Worm (Caenorhabditis elegans) whole organism, L2 larva: Measurements from ENCODE around the gene ZK380.2.

ENCODE experiments used
- C34F6.9 ChIP-seq: fragments of 150-350 bp; optimal IDR thresholded peaks from 2 replicates; lab custom pipeline; 2014; ENCODE audit warnings: missing biosample characterization, missing genetic modification characterization
- F13H6.1 ChIP-seq: sonication (generic microtip); optimal IDR thresholded peaks from 2 replicates; lab custom pipeline; 2016; ENCODE audit warnings: missing genetic modification characterization, missing compliant biosample characterization
- Y55F3AM.14 ChIP-seq: fragments of 200-800 bp; sonication (Bioruptor generic); optimal IDR thresholded peaks from 2 replicates; lab custom pipeline; 2018; ENCODE audit warnings: mild to moderate bottlenecking, missing genetic modification characterization, missing compliant biosample characterization
- ZK546.5 ChIP-seq: sonication (generic microtip); optimal IDR thresholded peaks from 2 replicates; lab custom pipeline; 2017; ENCODE audit warnings: missing biosample characterization, missing genetic modification characterization
- alr-1 ChIP-seq: fragments of 150-350 bp; optimal IDR thresholded peaks from 2 replicates; lab custom pipeline; 2014; ENCODE audit warnings: missing biosample characterization, missing genetic modification characterization
- aly-2 ChIP-seq: fragments of 150-350 bp; optimal IDR thresholded peaks from 2 replicates; lab custom pipeline; 2014; ENCODE audit warnings: missing biosample characterization, missing genetic modification characterization
- blmp-1 ChIP-seq: sonication (generic microtip); optimal IDR thresholded peaks from 2 replicates; lab custom pipeline; 2017; ENCODE audit warnings: missing genetic modification characterization, mild to moderate bottlenecking, missing compliant biosample characterization, antibody characterized with exemption, moderate library complexity; ENCODE audit not compliant: insufficient read depth
- ceh-16 ChIP-seq: fragments of 150-350 bp; optimal IDR thresholded peaks from 2 replicates; lab custom pipeline; 2014; ENCODE audit warnings: missing biosample characterization, missing genetic modification characterization
- ceh-82 ChIP-seq: fragments of 150-350 bp; optimal IDR thresholded peaks from 2 replicates; lab custom pipeline; 2014; ENCODE audit warnings: missing biosample characterization, missing genetic modification characterization
- crh-2 ChIP-seq: sonication (generic microtip); optimal IDR thresholded peaks from 2 replicates; lab custom pipeline; 2017; ENCODE audit warnings: missing biosample characterization, missing genetic modification characterization
- dmd-4 ChIP-seq: sonication (generic microtip); optimal IDR thresholded peaks from 2 replicates; lab custom pipeline; 2017; ENCODE audit warnings: missing biosample characterization, missing genetic modification characterization
- egl-27 ChIP-seq: sonication (generic microtip); optimal IDR thresholded peaks from 3 replicates; lab custom pipeline; 2017; ENCODE audit warnings: missing biosample characterization, missing genetic modification reagents, missing genetic modification characterization
- elt-1 ChIP-seq: fragments of 150-350 bp; optimal IDR thresholded peaks from 2 replicates; lab custom pipeline; 2014; ENCODE audit warnings: missing biosample characterization, missing genetic modification characterization
- elt-3 ChIP-seq: sonication (generic microtip); optimal IDR thresholded peaks from 2 replicates; lab custom pipeline; 2017; ENCODE audit warnings: missing biosample characterization, missing genetic modification characterization
- fos-1 ChIP-seq: fragments of 150-350 bp; optimal IDR thresholded peaks from 2 replicates; lab custom pipeline; 2014; ENCODE audit warnings: missing biosample characterization, missing genetic modification characterization
- gmeb-1 ChIP-seq: fragments of 150-350 bp; optimal IDR thresholded peaks from 2 replicates; lab custom pipeline; 2014; ENCODE audit warnings: missing biosample characterization, missing genetic modification characterization
- lin-11 ChIP-seq: fragments of 150-350 bp; sonication (generic microtip); optimal IDR thresholded peaks from 2 replicates; lab custom pipeline; 2014; ENCODE audit warnings: missing biosample characterization, missing genetic modification characterization, inconsistent platforms, mixed read lengths
- lin-13 ChIP-seq: fragments of 150-350 bp; optimal IDR thresholded peaks from 2 replicates; lab custom pipeline; 2014; ENCODE audit warnings: missing biosample characterization, missing genetic modification reagents, missing genetic modification characterization
- lin-39 ChIP-seq: fragments of 150-350 bp; optimal IDR thresholded peaks from 2 replicates; lab custom pipeline; 2014; ENCODE audit warnings: missing biosample characterization, missing genetic modification reagents, missing genetic modification characterization
- lsy-2 ChIP-seq, 2 experiments: fragments of 150-350 bp in 1 of 2; sonication (generic microtip) in 1 of 2; optimal IDR thresholded peaks; 2 replicates each; lab custom pipeline; 2014 to 2017; ENCODE audit warnings: missing biosample characterization in 2 of 2, missing genetic modification characterization in 2 of 2
- mab-5 ChIP-seq: fragments of 150-350 bp; optimal IDR thresholded peaks from 2 replicates; lab custom pipeline; 2014; ENCODE audit warnings: missing biosample characterization, missing genetic modification characterization
- mbf-1 ChIP-seq: sonication (generic microtip); optimal IDR thresholded peaks from 2 replicates; lab custom pipeline; 2017; ENCODE audit warnings: missing biosample characterization, missing genetic modification characterization
- mdl-1 ChIP-seq, 2 experiments: fragments of 150-350 bp in 1 of 2; sonication (generic microtip) in 1 of 2; optimal IDR thresholded peaks; 2 replicates each; lab custom pipeline; 2017; ENCODE audit warnings: missing biosample characterization in 2 of 2, missing genetic modification characterization in 2 of 2
- nhr-10 ChIP-seq: sonication (generic microtip); optimal IDR thresholded peaks from 2 replicates; lab custom pipeline; 2017; ENCODE audit warnings: missing biosample characterization, missing genetic modification characterization
- nhr-11 ChIP-seq: fragments of 150-350 bp; optimal IDR thresholded peaks from 2 replicates; lab custom pipeline; 2014; ENCODE audit warnings: missing biosample characterization, missing genetic modification characterization
- nhr-12 ChIP-seq: fragments of 150-350 bp; optimal IDR thresholded peaks from 2 replicates; lab custom pipeline; 2014; ENCODE audit warnings: missing biosample characterization, missing genetic modification characterization
- nhr-129 ChIP-seq: fragments of 150-350 bp; optimal IDR thresholded peaks from 2 replicates; lab custom pipeline; 2014; ENCODE audit warnings: missing biosample characterization, missing genetic modification characterization
- nhr-21 ChIP-seq: fragments of 150-350 bp; optimal IDR thresholded peaks from 2 replicates; lab custom pipeline; 2014; ENCODE audit warnings: missing biosample characterization, missing genetic modification characterization
- nhr-23 ChIP-seq: fragments of 150-350 bp; optimal IDR thresholded peaks from 2 replicates; lab custom pipeline; 2014; ENCODE audit warnings: missing biosample characterization, missing genetic modification reagents, missing genetic modification characterization
- nhr-237 ChIP-seq: fragments of 150-350 bp; optimal IDR thresholded peaks from 2 replicates; lab custom pipeline; 2014; ENCODE audit warnings: missing biosample characterization, missing genetic modification characterization
- nhr-25 ChIP-seq: fragments of 150-350 bp; sonication (generic microtip); optimal IDR thresholded peaks from 3 replicates; lab custom pipeline; 2014; ENCODE audit warnings: missing biosample characterization, missing genetic modification characterization
- nhr-6 ChIP-seq: fragments of 150-350 bp; optimal IDR thresholded peaks from 2 replicates; lab custom pipeline; 2014; ENCODE audit warnings: missing biosample characterization, missing genetic modification characterization
- nhr-77 ChIP-seq: fragments of 150-350 bp; optimal IDR thresholded peaks from 2 replicates; lab custom pipeline; 2014; ENCODE audit warnings: missing biosample characterization, missing genetic modification characterization
- peb-1 ChIP-seq: fragments of 150-350 bp; optimal IDR thresholded peaks from 2 replicates; lab custom pipeline; 2014; ENCODE audit warnings: missing biosample characterization, missing genetic modification characterization
- sem-4 ChIP-seq: fragments of 150-350 bp; optimal IDR thresholded peaks from 2 replicates; lab custom pipeline; 2014; ENCODE audit warnings: missing biosample characterization, missing genetic modification reagents, missing genetic modification characterization
- skn-1 ChIP-seq: sonication (generic microtip); optimal IDR thresholded peaks from 2 replicates; lab custom pipeline; 2017; ENCODE audit warnings: missing biosample characterization, missing genetic modification characterization
- sma-3 ChIP-seq: sonication (generic microtip); optimal IDR thresholded peaks from 2 replicates; lab custom pipeline; 2016; ENCODE audit warnings: missing genetic modification reagents, missing genetic modification characterization, missing compliant biosample characterization
- sma-9 ChIP-seq, 2 experiments: fragments of 150-350 bp in 1 of 2; sonication (generic microtip) in 1 of 2; optimal IDR thresholded peaks; 2 replicates each; lab custom pipeline; 2014 to 2016; ENCODE audit warnings: missing genetic modification characterization in 2 of 2, mild to moderate bottlenecking in 1 of 2, missing biosample characterization in 1 of 2, missing compliant biosample characterization in 1 of 2, missing genetic modification reagents in 1 of 2, moderate library complexity in 1 of 2
- snpc-4 ChIP-seq: fragments of 150-350 bp; optimal IDR thresholded peaks from 2 replicates; lab custom pipeline; 2014; ENCODE audit warnings: missing biosample characterization, missing genetic modification characterization
- unc-55 ChIP-seq: fragments of 150-350 bp; sonication (generic microtip); optimal IDR thresholded peaks from 3 replicates; lab custom pipeline; 2014; ENCODE audit warnings: missing biosample characterization, missing genetic modification reagents, missing genetic modification characterization
- unc-62 ChIP-seq: fragments of 150-350 bp; optimal IDR thresholded peaks from 2 replicates; lab custom pipeline; 2014; ENCODE audit warnings: missing biosample characterization, missing genetic modification reagents, missing genetic modification characterization
- zag-1 ChIP-seq: fragments of 150-350 bp; optimal IDR thresholded peaks from 2 replicates; lab custom pipeline; 2014; ENCODE audit warnings: missing biosample characterization, missing genetic modification characterization
- ztf-1 ChIP-seq: fragments of 200-800 bp; sonication (Bioruptor generic); conservative IDR thresholded peaks from 2 replicates; pipeline ENCODE4 v1.3.6; 2022; ENCODE audit warnings: missing genetic modification characterization, missing compliant biosample characterization
- ztf-4 ChIP-seq: fragments of 150-350 bp; optimal IDR thresholded peaks from 2 replicates; lab custom pipeline; 2014; ENCODE audit warnings: missing biosample characterization, missing genetic modification characterization

ZK380.2 gene

ce11 chrX:1620678-1621449 lies 10.4 kb upstream of the ZK380.2 start, which contains the start of gene H11E01.2:
TSS of gene H11E01.2 (plus strand) at chrX:1621057.
- TF ChIP-seq nhr-237 (tag; lab: Kevin White, UChicago), result no peak
- no peak for TF ChIP-seq nhr-21 (tag; lab: Kevin White, UChicago)
- TF ChIP-seq lin-11 (tag; lab: Kevin White, UChicago), result no peak
- no peak for TF ChIP-seq peb-1 (tag; lab: Kevin White, UChicago)
- TF ChIP-seq lsy-2 (tag; optimal IDR thresholded peaks at IDR 0.05; lab: Kevin White, UChicago), result no peak
- TF ChIP-seq mbf-1 (tag; lab: Kevin White, UChicago), result no peak
- no peak for TF ChIP-seq unc-55 (GFP tag; lab: Kevin White, UChicago)
- TF ChIP-seq nhr-12 (tag; lab: Kevin White, UChicago), result no peak
- TF ChIP-seq crh-2 (tag; lab: Kevin White, UChicago), result no peak
- TF ChIP-seq sma-3 (GFP tag; lab: Kevin White, UChicago), result no peak
- TF ChIP-seq gmeb-1 (tag; lab: Kevin White, UChicago), result no peak
- TF ChIP-seq nhr-11, result no peak
- no peak for TF ChIP-seq nhr-77
- TF ChIP-seq egl-27 (tag; lab: Kevin White, UChicago), result no peak
- TF ChIP-seq unc-62 (GFP tag; lab: Kevin White, UChicago), result no peak
- no peak for TF ChIP-seq Y55F3AM.14 (GFP tag; lab: Kevin White, UChicago)
- no peak for TF ChIP-seq nhr-6 (tag; lab: Kevin White, UChicago)
- no peak for TF ChIP-seq lin-13 (GFP tag; lab: Kevin White, UChicago)

DNA sequence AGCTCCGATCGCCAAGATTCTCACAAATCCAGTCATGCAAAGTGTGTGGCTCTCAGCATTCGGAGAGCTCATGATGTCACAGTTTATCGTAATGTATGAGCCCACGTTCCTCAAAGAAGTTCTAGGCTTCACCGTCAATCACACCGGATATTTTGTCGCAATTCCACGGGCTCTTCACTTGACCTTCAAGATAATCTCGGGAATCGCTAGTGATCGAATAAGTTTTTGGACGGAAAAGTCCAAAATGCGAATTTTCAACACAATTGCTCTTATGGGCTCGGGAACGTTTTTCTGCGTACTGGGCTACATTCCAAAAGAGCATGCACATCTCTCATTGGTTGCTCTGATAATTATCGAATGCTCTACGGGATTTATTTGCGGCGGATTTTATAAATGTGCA lies 8.2 kb upstream of the ZK380.2 start:
- TF ChIP-seq sma-3 (GFP tag; lab: Kevin White, UChicago) (no peak), F13H6.1 (tag; lab: Kevin White, UChicago) (no peak), ztf-1 (GFP tag; lab: Robert Waterston, UW) (no peak), alr-1 (tag; lab: Kevin White, UChicago) (no peak), mdl-1 (tag; optimal IDR thresholded peaks at IDR 0.05; lab: Kevin White, UChicago) (no peak), snpc-4 (tag; lab: Kevin White, UChicago) (no peak)
- TF ChIP-seq, all 48 proteins: peak for 0

- TF ChIP-seq alr-1 (tag; lab: Kevin White, UChicago) (no peak), ceh-16 (tag; lab: Kevin White, UChicago) (peak; percentile 75), unc-62 (GFP tag; lab: Kevin White, UChicago) (peak; percentile 2), zag-1 (tag; lab: Kevin White, UChicago) (peak; percentile 97), egl-27 (tag; lab: Kevin White, UChicago) (peak; percentile 93), elt-3 (no peak), mbf-1 (tag; lab: Kevin White, UChicago) (peak; percentile 69), lin-39 (tag; lab: Kevin White, UChicago) (peak; percentile 24), ztf-1 (GFP tag; lab: Robert Waterston, UW) (0 out of 2 replicates have a peak, but pooled peaks have one; percentile 55), unc-55 (GFP tag; lab: Kevin White, UChicago) (peak; percentile 100), peb-1 (tag; lab: Kevin White, UChicago) (no peak), dmd-4 (tag; lab: Kevin White, UChicago) (peak; percentile 81), nhr-6 (tag; lab: Kevin White, UChicago) (peak; percentile 96), crh-2 (tag; lab: Kevin White, UChicago) (peak; percentile 99), mdl-1 (tag; optimal IDR thresholded peaks at IDR 0.05; lab: Kevin White, UChicago) (peak; percentile 78 to 94), elt-1 (no peak), nhr-129 (tag; lab: Kevin White, UChicago) (peak; percentile 99), ZK546.5 (tag; lab: Kevin White, UChicago) (peak; percentile 78), nhr-11 (peak; percentile 72), nhr-23 (no peak), C34F6.9 (tag; lab: Kevin White, UChicago) (peak; percentile 94), mab-5 (tag; lab: Kevin White, UChicago) (peak; percentile 96), nhr-12 (tag; lab: Kevin White, UChicago) (peak; percentile 44), skn-1 (peak; percentile 95), fos-1 (tag; lab: Kevin White, UChicago) (peak; percentile 99), nhr-25 (peak; percentile 94), ceh-82 (tag; lab: Kevin White, UChicago) (peak; percentile 95), sma-3 (GFP tag; lab: Kevin White, UChicago) (peak; percentile 98), nhr-77 (peak; percentile 97), snpc-4 (tag; lab: Kevin White, UChicago) (peak; percentile 90), nhr-10 (tag; lab: Kevin White, UChicago) (peak; percentile 96), F13H6.1 (tag; lab: Kevin White, UChicago) (peak; percentile 93), Y55F3AM.14 (GFP tag; lab: Kevin White, UChicago) (peak; percentile 90), blmp-1 (tag; lab: Kevin White, UChicago) (peak; percentile 51), sem-4 (tag; lab: Kevin White, UChicago) (peak; percentile 96), ztf-4 (tag; lab: Kevin White, UChicago) (peak; percentile 92), sma-9 (GFP tag; optimal IDR thresholded peaks at IDR 0.05; lab: Kevin White, UChicago) (peak; percentile 96), sma-9 (tag; optimal IDR thresholded peaks at IDR 0.05; lab: Kevin White, UChicago) (no peak), lsy-2 (tag; optimal IDR thresholded peaks at IDR 0.05; lab: Kevin White, UChicago) (peak; percentile 92 to 94), aly-2 (tag; lab: Kevin White, UChicago) (no peak), lin-11 (tag; lab: Kevin White, UChicago) (peak; percentile 93)
Observed at ce11 chrX:1627013-1627412, 4.3 kb upstream of the ZK380.2 start.
